Worm (Caenorhabditis elegans): Measurements from ENCODE around the gene C23H5.15.

Gene C23H5.15

DNA sequence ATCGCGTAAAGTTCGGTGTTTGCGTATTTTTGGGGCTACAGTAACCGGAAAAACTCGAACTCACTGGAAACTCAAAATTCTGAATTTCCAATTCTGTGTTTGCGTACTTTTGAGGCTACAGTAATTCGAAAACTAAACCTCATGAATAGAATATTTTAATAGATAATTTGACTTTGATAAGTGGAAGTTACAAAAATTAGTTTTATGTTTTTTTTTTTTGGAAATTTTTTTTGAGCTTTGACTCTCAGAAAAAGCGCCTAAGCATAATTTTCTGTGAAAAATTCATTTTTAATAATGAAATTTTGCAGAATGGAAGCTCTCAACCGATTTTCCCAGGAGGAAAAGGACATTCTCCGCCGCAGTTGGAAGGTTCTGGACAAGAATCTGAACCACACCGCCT lies 19.8 kb upstream of the C23H5.15 start, which contains the start of gene glb-7:
TSS of gene glb-7 (plus strand) at position 301 of the 400 bp plus-strand sequence.
- TF ChIP-seq K09A11.1 (tag; optimal IDR thresholded peaks at IDR 0.05; ENCODE audit: insufficient read depth), result no peak
- TF ChIP-seq sdc-2 (tag; optimal IDR thresholded peaks at IDR 0.05), result no peak
- no peak for TF ChIP-seq lim-6 (tag; optimal IDR thresholded peaks at IDR 0.05)
- no peak for TF ChIP-seq dmd-4 (tag; optimal IDR thresholded peaks at IDR 0.05; ENCODE audit: borderline replicate concordance)
- no peak for TF ChIP-seq pag-3 (tag; optimal IDR thresholded peaks at IDR 0.05; ENCODE audit: borderline replicate concordance)
- no peak for TF ChIP-seq che-1 (tag; optimal IDR thresholded peaks at IDR 0.05)
- no peak for TF ChIP-seq hlh-13 (GFP tag; optimal IDR thresholded peaks at IDR 0.05)
- no peak for TF ChIP-seq sox-2 (GFP tag; IDR thresholded peaks at IDR 0.05)
- TF ChIP-seq fkh-6 (tag; optimal IDR thresholded peaks at IDR 0.05), result no peak
- TF ChIP-seq nhr-11 (tag; optimal IDR thresholded peaks at IDR 0.05), result no peak
- no peak for TF ChIP-seq ceh-9 (tag; optimal IDR thresholded peaks at IDR 0.05)
- TF ChIP-seq ets-4 (tag; optimal IDR thresholded peaks at IDR 0.05), result no peak

ce11 chrIV:2117268-2117667 lies 14.6 kb upstream of the C23H5.15 start:
- no peak for TF ChIP-seq sdc-2 (tag; optimal IDR thresholded peaks at IDR 0.05)
- TF ChIP-seq mec-3 (tag; optimal IDR thresholded peaks at IDR 0.05; ENCODE audit: borderline replicate concordance), result no peak
- no peak for TF ChIP-seq dve-1 (tag; optimal IDR thresholded peaks at IDR 0.05)
- no peak for TF ChIP-seq gmeb-2 (tag; optimal IDR thresholded peaks at IDR 0.05)
- no peak for TF ChIP-seq nhr-232 (tag; optimal IDR thresholded peaks at IDR 0.05)
- TF ChIP-seq lim-6 (tag; optimal IDR thresholded peaks at IDR 0.05), result no peak
- no peak for TF ChIP-seq ceh-19 (GFP tag; optimal IDR thresholded peaks at IDR 0.05)
- TF ChIP-seq ztf-16 (tag; optimal IDR thresholded peaks at IDR 0.05), result no peak
- TF ChIP-seq pros-1 (tag; optimal IDR thresholded peaks at IDR 0.05), result no peak
- no peak for TF ChIP-seq syd-9 (tag; optimal IDR thresholded peaks at IDR 0.05)
- no peak for TF ChIP-seq ahr-1 (tag; optimal IDR thresholded peaks at IDR 0.05)
- TF ChIP-seq hlh-30 (tag; optimal IDR thresholded peaks at IDR 0.05; ENCODE audit: insufficient read depth), result no peak
- TF ChIP-seq hlh-6 (tag; optimal IDR thresholded peaks at IDR 0.05), result no peak
- TF ChIP-seq C08G9.2 (tag; optimal IDR thresholded peaks at IDR 0.05), result no peak
- no peak for TF ChIP-seq ama-1 (optimal IDR thresholded peaks at IDR 0.05)
- TF ChIP-seq ceh-2 (tag; optimal IDR thresholded peaks at IDR 0.05), result no peak
- TF ChIP-seq hlh-13 (GFP tag; optimal IDR thresholded peaks at IDR 0.05), result no peak
- no peak for TF ChIP-seq F13H6.1 (tag; optimal IDR thresholded peaks at IDR 0.05)
- TF ChIP-seq pat-9 (tag; optimal IDR thresholded peaks at IDR 0.05), result no peak

DNA sequence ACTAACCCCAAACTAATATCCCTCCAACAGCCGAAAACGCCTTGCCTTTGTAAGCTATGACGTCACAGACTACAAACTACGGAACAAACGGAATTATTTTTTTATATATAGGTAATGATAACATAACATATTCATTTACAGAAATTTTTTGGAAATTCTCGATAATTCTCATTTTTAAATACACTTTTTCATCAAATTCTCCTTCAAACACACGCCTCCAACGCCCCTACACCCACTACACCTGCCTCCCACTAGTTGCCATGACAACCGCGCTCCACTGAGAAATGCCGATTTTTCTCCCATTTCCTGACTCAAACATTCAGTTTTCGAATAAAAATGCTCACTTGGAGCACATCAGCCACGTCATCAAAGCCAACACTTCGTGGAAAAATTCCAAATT lies 11.6 kb upstream of the C23H5.15 start, which contains the start of gene xbx-4:
TSS of gene xbx-4 (plus strand) at position 301 of the 400 bp plus-strand sequence.
- TF ChIP-seq pha-4 (tag; optimal IDR thresholded peaks at IDR 0.05) (no peak), ceh-9 (tag; optimal IDR thresholded peaks at IDR 0.05) (no peak)

DNA sequence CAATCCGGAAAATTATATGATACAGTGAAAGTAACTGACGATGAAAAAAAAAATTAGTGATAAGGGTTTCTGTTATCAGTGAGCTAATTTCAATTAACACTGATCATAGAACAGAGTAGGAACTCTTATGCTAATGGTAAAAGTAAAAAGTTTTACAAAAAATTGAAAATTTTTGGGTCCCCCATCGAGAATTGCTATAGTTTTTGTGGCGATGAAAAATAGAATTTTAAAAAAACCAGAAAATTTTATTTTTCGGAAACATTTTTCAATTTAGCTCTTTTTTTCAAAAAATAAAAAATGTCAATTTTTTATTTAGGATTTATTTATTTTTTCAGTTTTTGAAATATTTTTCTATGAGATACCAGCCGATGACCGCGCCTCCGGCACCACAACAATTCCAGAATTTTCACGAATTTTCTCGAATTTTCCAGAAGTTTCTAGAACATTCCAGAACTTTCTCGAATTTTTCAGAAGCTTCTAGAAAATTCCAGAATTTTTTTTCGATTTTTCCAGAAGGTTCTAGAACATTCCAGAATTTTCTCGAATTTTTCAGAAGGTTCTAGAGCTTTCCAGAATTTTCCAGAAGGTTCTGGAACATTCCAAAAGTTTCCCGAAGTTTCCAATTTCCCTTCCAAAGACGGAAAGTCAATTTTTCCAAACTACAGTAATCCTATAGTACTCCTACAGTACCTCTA lies 10.8 kb upstream of the C23H5.15 start, which contains the start of gene C23H5.8:
TSS of gene C23H5.8 (minus strand) at position 51 of the 695 bp plus-strand sequence.
- TF ChIP-seq fkh-6 (tag; optimal IDR thresholded peaks at IDR 0.05) (no peak), Y22D7AL.16 (tag; optimal IDR thresholded peaks at IDR 0.05) (no peak), elt-2 (tag; optimal IDR thresholded peaks at IDR 0.05) (peak; percentile 50), npax-4 (tag; optimal IDR thresholded peaks at IDR 0.05) (no peak), unc-55 (GFP tag; optimal IDR thresholded peaks at IDR 0.05) (no peak), nhr-232 (tag; optimal IDR thresholded peaks at IDR 0.05) (no peak), sox-2 (GFP tag; IDR thresholded peaks at IDR 0.05) (no peak)

DNA sequence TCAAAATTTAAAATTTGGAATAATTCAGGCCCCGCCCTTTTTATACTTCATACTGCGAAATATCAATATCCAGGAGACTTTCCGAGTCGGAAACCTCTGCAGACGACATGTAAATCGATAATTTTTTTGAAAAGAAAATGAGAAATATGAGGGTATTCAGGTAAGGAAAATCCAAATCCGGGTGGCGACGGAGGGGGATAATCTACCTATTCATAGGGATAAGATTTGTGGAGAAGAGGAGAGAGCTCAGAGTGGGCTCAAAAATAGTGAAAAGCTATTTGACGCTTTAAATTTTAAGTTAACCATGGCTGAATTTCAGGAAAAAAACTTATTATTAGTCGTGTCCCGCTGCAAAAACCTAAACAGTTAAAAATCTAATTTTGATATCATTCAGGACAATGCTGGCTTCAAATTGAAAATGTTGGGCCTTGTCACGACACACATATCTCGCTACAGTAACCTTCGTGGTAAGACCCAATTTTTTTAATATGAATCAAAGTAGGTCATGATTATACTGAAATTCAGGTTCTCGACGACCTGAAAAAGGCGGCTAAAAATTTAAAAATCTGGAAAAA lies 8.7 kb upstream of the C23H5.15 start, which contains the start of gene che-6:
TSS of gene che-6 (minus strand) at position 109 of the 575 bp plus-strand sequence.
- TF ChIP-seq rnt-1 (tag; optimal IDR thresholded peaks at IDR 0.05), result no peak
- TF ChIP-seq ztf-16 (tag; optimal IDR thresholded peaks at IDR 0.05), result no peak
- no peak for TF ChIP-seq ceh-30 (tag; optimal IDR thresholded peaks at IDR 0.05)
- no peak for TF ChIP-seq tbx-7 (tag; optimal IDR thresholded peaks at IDR 0.05)
- TF ChIP-seq che-1 (tag; optimal IDR thresholded peaks at IDR 0.05), result no peak
- no peak for TF ChIP-seq Y22D7AL.16 (tag; optimal IDR thresholded peaks at IDR 0.05)
- no peak for TF ChIP-seq eyg-1 (tag; optimal IDR thresholded peaks at IDR 0.05)
- TF ChIP-seq ttx-3 (tag; optimal IDR thresholded peaks at IDR 0.05), result no peak
- no peak for TF ChIP-seq fax-1 (tag; optimal IDR thresholded peaks at IDR 0.05)
- TF ChIP-seq nfya-1 (tag; optimal IDR thresholded peaks at IDR 0.05), result no peak
- no peak for TF ChIP-seq hlh-13 (GFP tag; optimal IDR thresholded peaks at IDR 0.05)
- no peak for TF ChIP-seq ref-2 (tag; optimal IDR thresholded peaks at IDR 0.05)
- no peak for TF ChIP-seq ceh-22 (tag; optimal IDR thresholded peaks at IDR 0.05)
- no peak for TF ChIP-seq ama-1 (optimal IDR thresholded peaks at IDR 0.05)
- TF ChIP-seq K02D7.2 (tag; optimal IDR thresholded peaks at IDR 0.05), result no peak

Measured in whole organism, late embryonic.